Fruit fly (Drosophila melanogaster): ENCODE data around the gene rudhira.

Gene rudhira

dm6 chrX:11821946-11822345 lies 5.2 kb downstream of the rudhira start (continued):
- peak; percentile 14 for TF ChIP-seq CG18599 (GFP tag; optimal IDR thresholded peaks at IDR 0.05)
- TF ChIP-seq Awh (GFP tag; IDR thresholded peaks at IDR 0.05), result 0 out of 2 replicates have a peak, but pooled peaks have one; percentile 13
- TF ChIP-seq Dip2 (GFP tag; IDR thresholded peaks at IDR 0.05), result no peak
- TF ChIP-seq repo (GFP tag; optimal IDR thresholded peaks at IDR 0.05), result no peak
- TF ChIP-seq Doc2 (GFP tag; IDR thresholded peaks at IDR 0.05), result no peak
- TF ChIP-seq wor (GFP tag; IDR thresholded peaks at IDR 0.05), result no peak
- TF ChIP-seq tup (GFP tag; optimal IDR thresholded peaks at IDR 0.05), result no peak
- peak in 1 of 2 experiments; percentile 12 for TF ChIP-seq Hr51 (GFP tag; optimal IDR thresholded peaks at IDR 0.05)
- no peak for TF ChIP-seq pros (GFP tag; optimal IDR thresholded peaks at IDR 0.05)
- TF ChIP-seq bigmax (GFP tag; optimal IDR thresholded peaks at IDR 0.05), result no peak
- no peak for TF ChIP-seq al (GFP tag; IDR thresholded peaks at IDR 0.05)
- peak; percentile 27 for TF ChIP-seq CG15269 (tag; optimal IDR thresholded peaks at IDR 0.05)
- no peak for TF ChIP-seq Nf-YA (GFP tag; IDR thresholded peaks at IDR 0.05)
- no peak for TF ChIP-seq sd (tag; optimal IDR thresholded peaks at IDR 0.05)
- TF ChIP-seq Camta (GFP tag; optimal IDR thresholded peaks at IDR 0.05), result no peak
- no peak for TF ChIP-seq trem (tag; optimal IDR thresholded peaks at IDR 0.05)
- no peak for TF ChIP-seq H2.0 (GFP tag; IDR thresholded peaks at IDR 0.05)
- TF ChIP-seq CG31224 (GFP tag; IDR thresholded peaks at IDR 0.05), result no peak
- no peak for TF ChIP-seq ATbp (GFP tag; optimal IDR thresholded peaks at IDR 0.05)
- TF ChIP-seq Drgx (GFP tag; IDR thresholded peaks at IDR 0.05), result no peak
- TF ChIP-seq Stat92E (GFP tag; optimal IDR thresholded peaks at IDR 0.05), result no peak
- TF ChIP-seq shn (GFP tag; optimal IDR thresholded peaks at IDR 0.05), result no peak
- TF ChIP-seq Xrp1 (GFP tag; IDR thresholded peaks at IDR 0.05), result no peak
- no peak for TF ChIP-seq Bteb2 (GFP tag; optimal IDR thresholded peaks at IDR 0.05)
- peak; percentile 9 for TF ChIP-seq CG17829 (tag; optimal IDR thresholded peaks at IDR 0.05)
- no peak for TF ChIP-seq croc (GFP tag; conservative IDR thresholded peaks at IDR 0.05)
- no peak for TF ChIP-seq Aef1 (GFP tag; IDR thresholded peaks at IDR 0.05)
- TF ChIP-seq dysf (GFP tag; IDR thresholded peaks at IDR 0.05), result 0 out of 3 replicates have a peak, but pooled peaks have one; percentile 23
- TF ChIP-seq CG3163 (GFP tag; optimal IDR thresholded peaks at IDR 0.05), result no peak
- TF ChIP-seq tx (GFP tag; optimal IDR thresholded peaks at IDR 0.05), result no peak
- no peak for TF ChIP-seq Lhr (GFP tag; optimal IDR thresholded peaks at IDR 0.05)
- 0 out of 2 replicates have a peak, but pooled peaks have one; percentile 26 for TF ChIP-seq Rfx (GFP tag; IDR thresholded peaks at IDR 0.05)
- TF ChIP-seq MTF-1 (GFP tag; optimal IDR thresholded peaks at IDR 0.05; ENCODE audit: borderline replicate concordance), result no peak
- no peak for TF ChIP-seq bbx (GFP tag; IDR thresholded peaks at IDR 0.05; ENCODE audit: partially characterized antibody)
- no peak for TF ChIP-seq CG34376 (GFP tag; optimal IDR thresholded peaks at IDR 0.05)
- TF ChIP-seq Blimp-1 (GFP tag; optimal IDR thresholded peaks at IDR 0.05), result no peak
- no peak for TF ChIP-seq D (optimal IDR thresholded peaks at IDR 0.05)
- no peak for TF ChIP-seq D (GFP tag; optimal IDR thresholded peaks at IDR 0.05)
- no peak for TF ChIP-seq CrebB (tag; optimal IDR thresholded peaks at IDR 0.05)
- no peak for TF ChIP-seq CG14860 (GFP tag; IDR thresholded peaks at IDR 0.05; ENCODE audit: partially characterized antibody)
- TF ChIP-seq NK7.1 (GFP tag; optimal IDR thresholded peaks at IDR 0.05), result no peak
- TF ChIP-seq CG18262 (tag; optimal IDR thresholded peaks at IDR 0.05), result peak; percentile 10
- no peak for TF ChIP-seq CG11085 (GFP tag; IDR thresholded peaks at IDR 0.05)
- no peak for TF ChIP-seq CG5245 (GFP tag; optimal IDR thresholded peaks at IDR 0.05)
- no peak for TF ChIP-seq jumu (GFP tag; optimal IDR thresholded peaks at IDR 0.05)
- no peak for TF ChIP-seq tin (GFP tag; optimal IDR thresholded peaks at IDR 0.05)
- no peak for TF ChIP-seq ken (GFP tag; IDR thresholded peaks at IDR 0.05)
- TF ChIP-seq sc (optimal IDR thresholded peaks at IDR 0.05), result no peak
- TF ChIP-seq sc (GFP tag; optimal IDR thresholded peaks at IDR 0.05), result no peak
- peak; percentile 3 for TF ChIP-seq oc (tag; optimal IDR thresholded peaks at IDR 0.05)
- peak; percentile 63 for TF ChIP-seq sens (GFP tag)
- no peak for TF ChIP-seq aop (GFP tag; IDR thresholded peaks at IDR 0.05)

All from whole organism, embryonic.